Worm (Caenorhabditis elegans): ENCODE data around the gene smc-6.

ce11 chrII:11600711-11601110, 22.2 kb downstream of the smc-6 start, which contains the start of gene F07A11.4:
- TF ChIP-seq C08G9.2 (tag; optimal IDR thresholded peaks at IDR 0.05), result no peak
- no peak for TF ChIP-seq lin-11 (tag; optimal IDR thresholded peaks at IDR 0.05)
- no peak for TF ChIP-seq elt-2 (tag; optimal IDR thresholded peaks at IDR 0.05)
- TF ChIP-seq pqm-1 (tag; optimal IDR thresholded peaks at IDR 0.05), result no peak
- no peak for TF ChIP-seq unc-55 (GFP tag; optimal IDR thresholded peaks at IDR 0.05)
- TF ChIP-seq dmd-4 (tag; optimal IDR thresholded peaks at IDR 0.05; ENCODE audit: borderline replicate concordance), result no peak
- TF ChIP-seq unc-86 (tag; optimal IDR thresholded peaks at IDR 0.05), result no peak
- TF ChIP-seq rnt-1 (tag; optimal IDR thresholded peaks at IDR 0.05), result no peak
- no peak for TF ChIP-seq ceh-24 (tag; optimal IDR thresholded peaks at IDR 0.05)
- TF ChIP-seq nfya-1 (tag; optimal IDR thresholded peaks at IDR 0.05), result no peak
- no peak for TF ChIP-seq ceh-31 (tag; optimal IDR thresholded peaks at IDR 0.05)
- TF ChIP-seq dve-1 (tag; optimal IDR thresholded peaks at IDR 0.05), result no peak
